Fruit fly (Drosophila melanogaster) whole organism, embryonic: Measurements from ENCODE around the gene CG7907.

Experiments
- Asciz ChIP-seq: fragments of 200-800 bp; sonication (Bioruptor generic); optimal IDR thresholded peaks from 2 replicates; lab custom pipeline; 2017; ENCODE audit warnings: missing biosample characterization, mild to moderate bottlenecking, missing genetic modification characterization, missing genetic modification reagents
- Bgb ChIP-seq: fragments of 200-800 bp; sonication (Bioruptor generic); IDR thresholded peaks from 2 replicates; pipeline ENCODE4 v1.3.6; 2022; ENCODE audit warnings: missing biosample characterization, missing genetic modification characterization; ENCODE audit not compliant: partially characterized antibody
- CG10267 ChIP-seq: fragments of 200-800 bp; sonication (Bioruptor generic); optimal IDR thresholded peaks from 2 replicates; lab custom pipeline; 2018; ENCODE audit warnings: missing biosample characterization, mild to moderate bottlenecking, missing genetic modification characterization, moderate library complexity
- CG11093 ChIP-seq: fragments of 200-800 bp; sonication (Bioruptor generic); IDR thresholded peaks from 3 replicates; pipeline ENCODE4 v1.3.6; 2022; ENCODE audit warnings: missing biosample characterization, missing genetic modification characterization
- CG11398 ChIP-seq: fragments of 200-800 bp; sonication (Bioruptor generic); optimal IDR thresholded peaks from 2 replicates; lab custom pipeline; 2016; ENCODE audit warnings: missing biosample characterization, missing genetic modification characterization
- CG12299 ChIP-seq: fragments of 200-800 bp; sonication (Bioruptor generic); optimal IDR thresholded peaks from 2 replicates; lab custom pipeline; 2018; ENCODE audit warnings: missing biosample characterization, mild to moderate bottlenecking, missing genetic modification characterization
- CG12391 ChIP-seq: fragments of 200-800 bp; sonication (Bioruptor generic); optimal IDR thresholded peaks from 3 replicates; lab custom pipeline; 2018; ENCODE audit warnings: missing biosample characterization, mild to moderate bottlenecking, missing genetic modification characterization, moderate library complexity
- CG13287 ChIP-seq: fragments of 200-800 bp; sonication (Bioruptor generic); IDR thresholded peaks from 2 replicates; pipeline ENCODE4 v1.3.6; 2022; ENCODE audit warnings: missing biosample characterization, missing genetic modification characterization; ENCODE audit not compliant: partially characterized antibody
- CG14441 ChIP-seq: fragments of 200-800 bp; sonication (Bioruptor generic); IDR thresholded peaks from 2 replicates; pipeline ENCODE4 v1.3.6; 2022; ENCODE audit warnings: missing biosample characterization, missing genetic modification characterization
- CG14710 ChIP-seq: fragments of 200-800 bp; sonication (Bioruptor generic); optimal IDR thresholded peaks from 3 replicates; lab custom pipeline; 2019; ENCODE audit warnings: missing biosample characterization, mild to moderate bottlenecking, missing genetic modification characterization, moderate library complexity
- CG15514 ChIP-seq: fragments of 200-800 bp; sonication (Bioruptor generic); optimal IDR thresholded peaks from 3 replicates; lab custom pipeline; 2017; ENCODE audit warnings: missing biosample characterization, missing genetic modification characterization, mild to moderate bottlenecking, moderate library complexity, missing genetic modification reagents
- CG16863 ChIP-seq: fragments of 200-800 bp; sonication (Bioruptor generic); optimal IDR thresholded peaks from 3 replicates; lab custom pipeline; 2016; ENCODE audit warnings: missing biosample characterization, missing genetic modification characterization
- CG17361 ChIP-seq: fragments of 200-800 bp; sonication (Bioruptor generic); IDR thresholded peaks from 3 replicates; pipeline ENCODE4 v1.3.6; 2022; ENCODE audit warnings: missing biosample characterization, missing genetic modification characterization
- CG33213 ChIP-seq: fragments of 200-800 bp; sonication (Bioruptor generic); optimal IDR thresholded peaks from 3 replicates; lab custom pipeline; 2016; ENCODE audit warnings: missing biosample characterization, missing genetic modification characterization
- CG4730 ChIP-seq: fragments of 200-800 bp; sonication (Bioruptor generic); IDR thresholded peaks from 2 replicates; pipeline ENCODE4 v1.3.6; 2022; ENCODE audit warnings: missing biosample characterization, missing genetic modification characterization
- CG8290 ChIP-seq, 3 experiments: fragments of 200-800 bp; sonication (Bioruptor generic); optimal IDR thresholded peaks; 2 replicates each; lab custom pipeline; 2016 to 2019; ENCODE audit warnings: missing biosample characterization in 3 of 3, missing genetic modification characterization in 3 of 3, mild to moderate bottlenecking in 2 of 3, moderate library complexity in 1 of 3
- CG9797 ChIP-seq: fragments of 200-800 bp; sonication (Bioruptor generic); optimal IDR thresholded peaks from 3 replicates; lab custom pipeline; 2018; ENCODE audit warnings: missing biosample characterization, mild to moderate bottlenecking, missing genetic modification characterization
- CoRest ChIP-seq: fragments of 200-800 bp; sonication (Bioruptor generic); optimal IDR thresholded peaks from 3 replicates; lab custom pipeline; 2018; ENCODE audit warnings: missing biosample characterization, mild to moderate bottlenecking, missing genetic modification characterization, moderate library complexity
- D19A ChIP-seq: fragments of 200-800 bp; optimal IDR thresholded peaks from 3 replicates; lab custom pipeline; 2019; ENCODE audit warnings: missing biosample characterization, mild to moderate bottlenecking, missing genetic modification characterization, moderate library complexity
- Dll ChIP-seq: fragments of 200-800 bp; sonication (Bioruptor generic); IDR thresholded peaks from 4 replicates; pipeline ENCODE4 v1.3.6; 2022; ENCODE audit warnings: missing biosample characterization, missing genetic modification characterization; ENCODE audit not compliant: partially characterized antibody
- Dref ChIP-seq: fragments of 200-800 bp; sonication (Bioruptor generic); IDR thresholded peaks from 2 replicates; pipeline ENCODE4 v1.3.6; 2022; ENCODE audit warnings: missing biosample characterization, missing genetic modification characterization
- E2f2 ChIP-seq: fragments of 200-800 bp; sonication (Bioruptor generic); IDR thresholded peaks from 2 replicates; pipeline ENCODE4 v1.3.6; 2022; ENCODE audit warnings: missing biosample characterization, missing genetic modification characterization
- Elba2 ChIP-seq: fragments of 200-800 bp; sonication (Bioruptor generic); optimal IDR thresholded peaks from 3 replicates; lab custom pipeline; 2016; ENCODE audit warnings: missing biosample characterization, missing genetic modification characterization
- Ets97D ChIP-seq: fragments of 200-800 bp; sonication (Bioruptor generic); optimal IDR thresholded peaks from 3 replicates; lab custom pipeline; 2016; ENCODE audit warnings: missing biosample characterization, missing genetic modification characterization
- H15 ChIP-seq: fragments of 200-800 bp; sonication (Bioruptor generic); IDR thresholded peaks from 3 replicates; pipeline ENCODE4 v1.3.6; 2022; ENCODE audit warnings: missing biosample characterization, missing genetic modification characterization
- MBD-R2 ChIP-seq: fragments of 200-800 bp; sonication (Bioruptor generic); IDR thresholded peaks from 2 replicates; pipeline ENCODE4 v1.3.6; 2022; ENCODE audit warnings: missing biosample characterization, missing genetic modification characterization
- Med ChIP-seq: fragments of 200-800 bp; sonication (Bioruptor generic); peaks from one replicate; lab custom pipeline; 2016; ENCODE audit warnings: missing biosample characterization, missing genetic modification characterization, mild to moderate bottlenecking, inconsistent platforms, moderate library complexity
- Oaz ChIP-seq: fragments of 200-800 bp; sonication (Bioruptor generic); IDR thresholded peaks from 2 replicates; pipeline ENCODE4 v1.3.6; 2022; ENCODE audit warnings: missing biosample characterization, missing genetic modification characterization
- Sry-δ ChIP-seq: fragments of 200-800 bp; sonication (Bioruptor generic); optimal IDR thresholded peaks from 2 replicates; lab custom pipeline; 2016; ENCODE audit warnings: missing biosample characterization, missing genetic modification characterization
- Xrp1 ChIP-seq: fragments of 200-800 bp; sonication (Bioruptor generic); IDR thresholded peaks from 2 replicates; pipeline ENCODE4 v1.3.6; 2022; ENCODE audit warnings: missing biosample characterization, missing genetic modification characterization
- abd-A ChIP-seq: fragments of 200-800 bp; sonication (Bioruptor generic); optimal IDR thresholded peaks from 3 replicates; lab custom pipeline; 2019; ENCODE audit warnings: missing biosample characterization, mild to moderate bottlenecking, missing genetic modification characterization, moderate library complexity
- cg ChIP-seq: fragments of 200-800 bp; sonication (Bioruptor generic); optimal IDR thresholded peaks from 3 replicates; lab custom pipeline; 2019; ENCODE audit warnings: missing biosample characterization, mild to moderate bottlenecking, missing genetic modification characterization, moderate library complexity
- chif ChIP-seq, 2 experiments: fragments of 200-800 bp; sonication (Bioruptor generic); optimal IDR thresholded peaks; 3 replicates each; lab custom pipeline; 2016; ENCODE audit warnings: missing biosample characterization in 2 of 2, missing genetic modification characterization in 2 of 2
- chm ChIP-seq: fragments of 200-800 bp; sonication (Bioruptor generic); IDR thresholded peaks from 2 replicates; pipeline ENCODE4 v1.3.6; 2022; ENCODE audit warnings: missing biosample characterization, missing genetic modification characterization
- crol ChIP-seq: fragments of 200-800 bp; sonication (Bioruptor generic); IDR thresholded peaks from 2 replicates; pipeline ENCODE4 v1.3.6; 2022; ENCODE audit warnings: missing biosample characterization, missing genetic modification characterization
- dimm ChIP-seq: fragments of 200-800 bp; sonication (Bioruptor generic); IDR thresholded peaks from 2 replicates; pipeline ENCODE4 v1.3.6; 2022; ENCODE audit warnings: missing biosample characterization, missing genetic modification characterization
- dmrt11E ChIP-seq: fragments of 200-800 bp; sonication (Bioruptor generic); optimal IDR thresholded peaks from 3 replicates; lab custom pipeline; 2018; ENCODE audit warnings: missing biosample characterization, mild to moderate bottlenecking, missing genetic modification characterization, moderate library complexity
- dpn ChIP-seq, 2 experiments: fragments of 200-800 bp; sonication (Bioruptor generic); optimal IDR thresholded peaks; 3 replicates each; lab custom pipeline; 2016; ENCODE audit warnings: missing biosample characterization in 2 of 2, missing genetic modification characterization in 2 of 2
- eyg ChIP-seq: fragments of 200-800 bp; sonication (Bioruptor generic); optimal IDR thresholded peaks from 3 replicates; lab custom pipeline; 2016; ENCODE audit warnings: missing biosample characterization, missing genetic modification characterization
- grau ChIP-seq: fragments of 200-800 bp; optimal IDR thresholded peaks from 3 replicates; lab custom pipeline; 2019; ENCODE audit warnings: missing biosample characterization, mild to moderate bottlenecking, missing genetic modification characterization, moderate library complexity
- hb ChIP-seq: fragments of 200-800 bp; sonication (Bioruptor generic); IDR thresholded peaks from 3 replicates; pipeline ENCODE4 v1.3.6; 2022; ENCODE audit warnings: missing biosample characterization, missing genetic modification characterization; ENCODE audit not compliant: partially characterized antibody
- her ChIP-seq: fragments of 200-800 bp; sonication (Bioruptor generic); optimal IDR thresholded peaks from 2 replicates; lab custom pipeline; 2016; ENCODE audit warnings: missing biosample characterization, missing genetic modification characterization
- insv ChIP-seq, 2 experiments: fragments of 200-800 bp; sonication (Bioruptor generic); optimal IDR thresholded peaks; 3 replicates each; lab custom pipeline; 2016 to 2018; ENCODE audit warnings: missing biosample characterization in 2 of 2, missing genetic modification characterization in 2 of 2
- klu ChIP-seq: fragments of 200-800 bp; sonication (Bioruptor generic); IDR thresholded peaks from 2 replicates; pipeline ENCODE4 v1.3.6; 2022; ENCODE audit warnings: missing biosample characterization, missing genetic modification characterization
- kni ChIP-seq: fragments of 200-800 bp; sonication (Bioruptor generic); optimal IDR thresholded peaks from 3 replicates; lab custom pipeline; 2017; ENCODE audit warnings: mild to moderate bottlenecking, missing biosample characterization, missing genetic modification reagents, missing genetic modification characterization
- pita ChIP-seq: fragments of 200-800 bp; sonication (Bioruptor generic); optimal IDR thresholded peaks from 2 replicates; lab custom pipeline; 2017; ENCODE audit warnings: missing biosample characterization, mild to moderate bottlenecking, missing genetic modification characterization
- sens ChIP-seq: fragments of 200-800 bp; sonication (Bioruptor generic); peaks from one replicate; lab custom pipeline; 2016; ENCODE audit warnings: missing biosample characterization, missing genetic modification characterization
- sima ChIP-seq: fragments of 200-800 bp; sonication (Bioruptor generic); optimal IDR thresholded peaks from 2 replicates; lab custom pipeline; 2016; ENCODE audit warnings: missing biosample characterization, missing genetic modification characterization
- sisA ChIP-seq: fragments of 200-800 bp; sonication (Bioruptor generic); IDR thresholded peaks from 2 replicates; pipeline ENCODE4 v1.3.6; 2022; ENCODE audit warnings: missing biosample characterization, missing genetic modification characterization
- trem ChIP-seq: fragments of 200-800 bp; optimal IDR thresholded peaks from 3 replicates; lab custom pipeline; 2019; ENCODE audit warnings: missing biosample characterization, mild to moderate bottlenecking, missing genetic modification characterization, moderate library complexity
- zf30C ChIP-seq: fragments of 200-800 bp; sonication (Bioruptor generic); optimal IDR thresholded peaks from 3 replicates; lab custom pipeline; 2018; ENCODE audit warnings: missing biosample characterization, mild to moderate bottlenecking, missing genetic modification characterization

Gene CG7907

DNA sequence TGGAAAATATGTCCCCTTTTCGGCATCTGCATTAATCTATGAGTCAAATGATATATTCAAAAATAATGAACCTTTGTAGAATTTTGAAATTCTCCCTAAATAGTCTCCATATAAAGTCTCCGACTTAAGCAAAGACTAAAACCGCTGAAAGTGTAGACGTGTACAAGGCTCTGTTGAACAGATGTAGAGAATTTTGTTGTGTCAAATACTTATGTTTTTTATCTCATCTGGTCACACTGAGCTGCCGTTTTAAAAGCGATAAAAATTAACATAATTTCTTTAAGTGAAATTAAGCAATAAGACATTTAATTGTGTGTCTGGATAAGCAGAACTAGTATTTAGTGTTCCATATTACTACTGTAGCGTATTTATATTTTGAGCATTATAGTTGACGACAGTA is 17.4 kb upstream of the CG7907 start:
- TF ChIP-seq Bgb (GFP tag; lab: Robert Waterston, UW), result peak; percentile 67
- TF ChIP-seq Dll (GFP tag; lab: Robert Waterston, UW), result no peak
- TF ChIP-seq abd-A (tag; lab: Kevin White, UChicago), result peak; percentile 54
- TF ChIP-seq CG9797, result peak; percentile 17
- TF ChIP-seq pita (GFP tag; lab: Kevin White, UChicago), result peak; percentile 70
- no peak for TF ChIP-seq D19A (tag; lab: Kevin White, UChicago)
- no peak for TF ChIP-seq grau (tag; lab: Kevin White, UChicago)
- no peak for TF ChIP-seq hb
- no peak for TF ChIP-seq dmrt11E
- peak; percentile 23 for TF ChIP-seq CG14710 (tag; lab: Kevin White, UChicago)
- no peak for TF ChIP-seq dpn (GFP tag; optimal IDR thresholded peaks at IDR 0.05; lab: Kevin White, UChicago)
- TF ChIP-seq crol (GFP tag; lab: Robert Waterston, UW), result no peak
- peak in 1 of 2 experiments; percentile 25 for TF ChIP-seq chif (GFP tag; optimal IDR thresholded peaks at IDR 0.05; lab: Kevin White, UChicago)
- TF ChIP-seq CG33213 (GFP tag; lab: Kevin White, UChicago), result peak; percentile 64
- TF ChIP-seq CG13287 (GFP tag; lab: Robert Waterston, UW), result peak; percentile 58; the same call in 1 of the 2 replicates
- peak; percentile 41 for TF ChIP-seq CG8290 (GFP tag; optimal IDR thresholded peaks at IDR 0.05; lab: Kevin White, UChicago)
- no peak for TF ChIP-seq CG8290 (tag; optimal IDR thresholded peaks at IDR 0.05; lab: Kevin White, UChicago)
- TF ChIP-seq Elba2, result peak; percentile 90
- TF ChIP-seq eyg (GFP tag; lab: Kevin White, UChicago), result no peak
- no peak for TF ChIP-seq CG14441 (GFP tag; lab: Robert Waterston, UW)
- peak; percentile 79 for TF ChIP-seq zf30C (GFP tag; lab: Kevin White, UChicago)
- TF ChIP-seq CoRest, result peak; percentile 22
- TF ChIP-seq H15 (GFP tag; lab: Robert Waterston, UW), result no peak
- no peak for TF ChIP-seq CG12299 (tag; lab: Kevin White, UChicago)
- peak; percentile 1 for TF ChIP-seq Ets97D
- TF ChIP-seq Xrp1 (GFP tag; lab: Robert Waterston, UW), result no peak
- TF ChIP-seq CG12391 (tag; lab: Kevin White, UChicago), result no peak
- no peak for TF ChIP-seq klu (GFP tag; lab: Robert Waterston, UW)
- TF ChIP-seq Med (GFP tag; lab: Kevin White, UChicago), result peak; percentile 62
- TF ChIP-seq CG16863 (GFP tag; lab: Kevin White, UChicago), result no peak
- peak; percentile 44 for TF ChIP-seq sens (GFP tag; lab: Kevin White, UChicago)
- TF ChIP-seq kni (GFP tag; lab: Kevin White, UChicago), result no peak
- peak; percentile 35 for TF ChIP-seq MBD-R2
- 0 out of 2 replicates have a peak, but pooled peaks have one; percentile 32 for TF ChIP-seq Dref
- peak; percentile 28 for TF ChIP-seq trem
- peak; percentile 69 for TF ChIP-seq E2f2 (GFP tag; lab: Robert Waterston, UW)
- no peak for TF ChIP-seq CG4730 (GFP tag; lab: Robert Waterston, UW)
- TF ChIP-seq CG11398 (GFP tag; lab: Kevin White, UChicago), result no peak
- TF ChIP-seq dimm (GFP tag; lab: Robert Waterston, UW), result no peak
- no peak for TF ChIP-seq sisA (GFP tag; lab: Robert Waterston, UW)
- TF ChIP-seq CG17361, result no peak
- peak; percentile 35 for TF ChIP-seq CG15514
- no peak for TF ChIP-seq cg (GFP tag; lab: Kevin White, UChicago)
- TF ChIP-seq CG11093 (GFP tag; lab: Robert Waterston, UW), result no peak
- TF ChIP-seq her (GFP tag; lab: Kevin White, UChicago), result no peak
- TF ChIP-seq Oaz (GFP tag; lab: Robert Waterston, UW), result no peak
- peak; percentile 24 for TF ChIP-seq CG10267 (tag; lab: Kevin White, UChicago)
- no peak for TF ChIP-seq sima (GFP tag; lab: Kevin White, UChicago)
- TF ChIP-seq chm, result no peak
- peak in 1 of 2 experiments; percentile 22 for TF ChIP-seq insv (GFP tag; optimal IDR thresholded peaks at IDR 0.05; lab: Kevin White, UChicago)
- TF ChIP-seq Sry-δ (GFP tag; lab: Kevin White, UChicago), result peak; percentile 1
- no peak for TF ChIP-seq Asciz (GFP tag; lab: Kevin White, UChicago)
